Fruit fly (Drosophila melanogaster): Measurements from ENCODE around the gene CG46339.

- TF ChIP-seq ey (GFP tag; optimal IDR thresholded peaks at IDR 0.05) (no peak), Myc (optimal IDR thresholded peaks at IDR 0.05) (no peak), fru (GFP tag; optimal IDR thresholded peaks at IDR 0.05) (no peak), Dfd (GFP tag; optimal IDR thresholded peaks at IDR 0.05) (no peak), Sp1 (GFP tag; optimal IDR thresholded peaks at IDR 0.05) (no peak), Jra (GFP tag; optimal IDR thresholded peaks at IDR 0.05) (no peak), woc (GFP tag; optimal IDR thresholded peaks at IDR 0.05) (no peak), pan (optimal IDR thresholded peaks at IDR 0.05) (no peak), rgr (GFP tag; optimal IDR thresholded peaks at IDR 0.05) (no peak), lola (GFP tag; optimal IDR thresholded peaks at IDR 0.05) (no peak)
Observed at dm6 chr3R:26960496-26960895, 44.9 kb downstream of the CG46339 start.
